Worm (Caenorhabditis elegans): Measurements from ENCODE around the gene str-71.

DNA sequence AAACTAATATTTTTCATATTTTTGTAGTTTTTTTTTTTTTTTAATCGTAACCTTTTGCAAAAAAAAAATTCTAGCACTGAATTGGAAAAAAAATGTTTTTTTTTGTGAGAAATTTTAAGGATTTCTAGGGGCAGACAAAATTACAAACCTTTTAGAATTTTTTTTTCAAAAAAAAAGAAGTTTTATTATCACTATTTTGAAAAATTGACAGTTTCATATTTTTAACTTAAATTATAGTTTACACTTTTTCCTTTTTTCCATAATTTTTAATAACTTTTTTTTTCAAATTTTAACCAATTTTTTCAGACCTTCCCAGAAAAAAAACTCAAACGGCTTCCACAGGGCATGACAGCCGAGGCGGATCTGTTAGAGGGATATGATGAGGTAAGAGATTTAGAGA lies 12.0 kb upstream of the str-71 start, which contains the start of gene dpf-1:
- TF ChIP-seq ztf-4 (tag; optimal IDR thresholded peaks at IDR 0.05) (no peak), ZK546.5 (tag; optimal IDR thresholded peaks at IDR 0.05) (no peak), snpc-4 (tag; optimal IDR thresholded peaks at IDR 0.05) (no peak), nhr-237 (tag; optimal IDR thresholded peaks at IDR 0.05) (no peak), tbx-2 (tag; optimal IDR thresholded peaks at IDR 0.05) (no peak), elt-3 (tag; optimal IDR thresholded peaks at IDR 0.05) (no peak), elt-2 (tag; optimal IDR thresholded peaks at IDR 0.05) (no peak), ztf-11 (tag; optimal IDR thresholded peaks at IDR 0.05) (no peak), fos-1 (tag; optimal IDR thresholded peaks at IDR 0.05) (no peak), R02D3.7 (tag; optimal IDR thresholded peaks at IDR 0.05) (no peak)

Data from whole organism, L3 larva.